Fruit fly (Drosophila melanogaster) whole organism, adult: Measurements from ENCODE around the gene Rpn5.

Experiments
- bab1 ChIP-seq: fragments of 200-800 bp; sonication (Bioruptor generic); optimal IDR thresholded peaks from 3 replicates; lab custom pipeline; 2019; ENCODE audit warnings: missing biosample characterization, mild to moderate bottlenecking, missing genetic modification characterization, moderate library complexity
- toe ChIP-seq: fragments of 200-800 bp; sonication (Bioruptor generic); optimal IDR thresholded peaks from 2 replicates; lab custom pipeline; 2016; ENCODE audit warnings: missing biosample characterization, missing genetic modification characterization

DNA sequence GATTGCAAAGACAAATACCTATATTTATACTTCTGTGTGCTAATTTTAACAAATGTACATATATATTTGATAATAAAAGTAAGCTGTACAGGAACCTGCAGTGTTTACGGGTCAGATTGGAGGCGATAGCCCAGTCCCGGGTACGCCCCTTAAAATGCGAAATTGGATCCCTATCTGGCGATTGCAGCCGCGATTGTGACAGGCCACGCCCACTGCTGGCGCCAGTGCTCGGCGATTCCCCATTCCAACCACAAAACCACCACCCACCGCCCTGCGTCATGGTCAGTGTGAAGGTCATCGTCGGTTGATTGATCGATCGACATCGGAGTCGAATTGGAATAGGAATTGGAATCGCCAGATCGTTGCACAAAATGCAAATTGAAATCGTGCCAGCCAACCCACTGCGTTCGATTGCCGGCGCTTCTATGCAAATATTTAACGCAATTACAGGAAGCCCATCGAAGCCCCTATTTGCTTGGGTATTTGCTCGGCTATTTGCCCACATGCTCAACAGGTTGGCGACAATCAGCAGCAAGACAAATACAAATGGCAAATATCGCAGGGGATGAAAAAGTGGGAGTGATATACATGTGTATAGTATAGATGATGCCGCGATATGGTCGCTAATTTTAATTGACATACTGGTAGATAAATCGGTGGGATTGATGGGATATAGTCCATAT is 49.5 kb downstream of the Rpn5 start:
- TF ChIP-seq bab1 (GFP tag; lab: Kevin White, UChicago) (no peak), toe (GFP tag; lab: Kevin White, UChicago) (peak; percentile 40)
